Worm (Caenorhabditis elegans) whole organism, L2 larva: ENCODE results near the gene srx-108.

ENCODE experiments used
- ZK546.5 ChIP-seq: sonication (generic microtip); optimal IDR thresholded peaks from 2 replicates; lab custom pipeline; 2017; ENCODE audit warnings: missing biosample characterization, missing genetic modification characterization
- nhr-12 ChIP-seq: fragments of 150-350 bp; optimal IDR thresholded peaks from 2 replicates; lab custom pipeline; 2014; ENCODE audit warnings: missing biosample characterization, missing genetic modification characterization
- skn-1 ChIP-seq: sonication (generic microtip); optimal IDR thresholded peaks from 2 replicates; lab custom pipeline; 2017; ENCODE audit warnings: missing biosample characterization, missing genetic modification characterization
- unc-39 ChIP-seq: fragments of 150-350 bp; optimal IDR thresholded peaks from 2 replicates; lab custom pipeline; 2014; ENCODE audit warnings: missing biosample characterization, missing genetic modification characterization

DNA sequence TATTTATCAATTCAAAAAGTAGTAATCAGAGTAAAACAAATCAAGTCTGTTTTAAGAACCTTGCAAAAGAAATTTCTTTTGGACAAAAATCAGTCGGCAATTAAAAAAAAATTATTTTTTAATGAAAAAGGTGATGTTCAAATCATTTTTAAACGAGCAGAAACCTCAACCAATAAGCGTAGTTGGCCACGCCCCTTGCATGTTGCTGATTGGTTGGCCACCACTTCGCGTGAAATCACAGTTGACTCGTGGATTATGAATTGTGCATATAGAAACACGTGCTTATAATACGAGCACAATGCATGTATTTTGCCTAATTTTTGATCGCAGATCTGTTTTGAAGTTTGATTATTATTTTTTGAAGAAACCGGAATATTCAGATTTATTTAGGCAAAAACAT, 40.2 kb upstream of the srx-108 start:
- no peak for TF ChIP-seq nhr-12 (tag; lab: Kevin White, UChicago)
- TF ChIP-seq ZK546.5 = no peak
- TF ChIP-seq unc-39 = no peak
- TF ChIP-seq skn-1 (tag; lab: Kevin White, UChicago) = no peak
